Fruit fly (Drosophila melanogaster): Measurements from ENCODE around the gene CG14377.

CG14377 gene

DNA sequence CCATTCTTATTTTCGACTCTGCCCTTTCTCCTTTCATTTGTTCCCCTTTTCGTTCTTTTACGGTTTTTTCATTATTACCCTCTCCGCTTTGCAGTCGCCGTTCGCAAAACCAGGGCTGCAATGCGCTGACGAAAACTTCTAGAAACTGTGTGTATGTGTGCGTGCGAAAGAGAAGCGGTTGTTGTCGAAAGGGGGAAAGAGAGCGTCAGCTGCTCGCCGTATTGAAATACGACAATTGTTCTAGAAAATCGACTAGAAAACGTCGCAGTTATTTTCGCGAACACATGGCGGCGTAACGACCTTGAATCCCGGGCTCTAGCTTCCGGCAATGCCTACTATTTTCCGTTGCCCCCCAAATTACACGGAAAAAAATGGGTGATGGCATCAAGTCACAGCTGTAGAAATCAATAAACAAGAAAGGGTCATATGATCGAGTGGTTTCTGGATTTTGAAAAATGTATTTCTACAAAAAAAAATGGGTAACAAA is 14.9 kb upstream of the CG14377 start (continued):
- TF ChIP-seq CG8944 (GFP tag; optimal IDR thresholded peaks at IDR 0.05) (no peak), Dek (tag; optimal IDR thresholded peaks at IDR 0.05) (no peak), B-H2 (GFP tag; optimal IDR thresholded peaks at IDR 0.05) (no peak), Hsf (GFP tag; optimal IDR thresholded peaks at IDR 0.05) (no peak), cato (GFP tag; optimal IDR thresholded peaks at IDR 0.05; ENCODE audit: borderline replicate concordance) (no peak), Vsx1 (GFP tag; optimal IDR thresholded peaks at IDR 0.05) (no peak), sna (GFP tag; IDR thresholded peaks at IDR 0.05; ENCODE audit: partially characterized antibody) (no peak), BtbVII (GFP tag; optimal IDR thresholded peaks at IDR 0.05) (peak; percentile 54), CG4404 (GFP tag; IDR thresholded peaks at IDR 0.05) (no peak), ttk (GFP tag; IDR thresholded peaks at IDR 0.05) (no peak), CoRest (tag; optimal IDR thresholded peaks at IDR 0.05) (peak; percentile 27), CG12391 (tag; optimal IDR thresholded peaks at IDR 0.05) (no peak), lab (GFP tag; optimal IDR thresholded peaks at IDR 0.05) (no peak), Rx (GFP tag; IDR thresholded peaks at IDR 0.05) (no peak), GATAe (GFP tag; conservative IDR thresholded peaks at IDR 0.05) (no peak), TFAM (GFP tag; optimal IDR thresholded peaks at IDR 0.05) (no peak), CG13424 (tag; optimal IDR thresholded peaks at IDR 0.05) (no peak), jumu (GFP tag; optimal IDR thresholded peaks at IDR 0.05) (no peak), bsh (GFP tag; optimal IDR thresholded peaks at IDR 0.05) (no peak), Meics (GFP tag; optimal IDR thresholded peaks at IDR 0.05) (no peak), CG15269 (tag; optimal IDR thresholded peaks at IDR 0.05) (no peak), lbe (GFP tag; optimal IDR thresholded peaks at IDR 0.05) (no peak), zfh2 (GFP tag; optimal IDR thresholded peaks at IDR 0.05) (no peak), CG10366 (GFP tag; IDR thresholded peaks at IDR 0.05) (no peak; the same call in 1 of the 2 replicates), MBD-R2 (GFP tag; IDR thresholded peaks at IDR 0.05) (peak; percentile 30; the same call in 1 of the 2 replicates), Xbp1 (GFP tag; optimal IDR thresholded peaks at IDR 0.05) (no peak), hkb (optimal IDR thresholded peaks at IDR 0.05) (no peak), hkb (GFP tag; IDR thresholded peaks at IDR 0.05) (0 out of 2 replicates have a peak, but pooled peaks have one; percentile 6), CG5180 (GFP tag; optimal IDR thresholded peaks at IDR 0.05) (no peak), trem (tag; optimal IDR thresholded peaks at IDR 0.05) (no peak), ftz-f1 (GFP tag; optimal IDR thresholded peaks at IDR 0.05) (peak; percentile 69), CG2116 (GFP tag; optimal IDR thresholded peaks at IDR 0.05) (no peak), CG34376 (GFP tag; optimal IDR thresholded peaks at IDR 0.05) (peak; percentile 31), Max (GFP tag; optimal IDR thresholded peaks at IDR 0.05) (peak; percentile 3), CG17359 (tag; optimal IDR thresholded peaks at IDR 0.05) (no peak), CG31224 (GFP tag; IDR thresholded peaks at IDR 0.05) (no peak), ash1 (GFP tag; optimal IDR thresholded peaks at IDR 0.05) (no peak), Oaz (GFP tag; IDR thresholded peaks at IDR 0.05) (no peak), yki (optimal IDR thresholded peaks at IDR 0.05) (no peak), CG18599 (GFP tag; optimal IDR thresholded peaks at IDR 0.05) (no peak), crol (GFP tag; IDR thresholded peaks at IDR 0.05) (peak; percentile 46; the same call in 1 of the 2 replicates), CG2875 (GFP tag; optimal IDR thresholded peaks at IDR 0.05) (no peak), Dip3 (GFP tag; optimal IDR thresholded peaks at IDR 0.05) (no peak), Atf6 (GFP tag; IDR thresholded peaks at IDR 0.05) (no peak), CG3847 (GFP tag; IDR thresholded peaks at IDR 0.05) (no peak), kah (GFP tag; optimal IDR thresholded peaks at IDR 0.05) (no peak), pan (optimal IDR thresholded peaks at IDR 0.05) (no peak), pan (GFP tag; optimal IDR thresholded peaks at IDR 0.05 in 1 of 2, IDR thresholded peaks at IDR 0.05 in 1 of 2) (peak in 1 of 2 experiments; percentile 7), HmgZ (tag; optimal IDR thresholded peaks at IDR 0.05) (no peak), CG14014 (GFP tag; IDR thresholded peaks at IDR 0.05) (peak; percentile 37; the same call in 1 of the 2 replicates), CG18764 (GFP tag; optimal IDR thresholded peaks at IDR 0.05) (no peak), CG17385 (GFP tag; optimal IDR thresholded peaks at IDR 0.05) (peak; percentile 35)
